Fruit fly (Drosophila melanogaster): ENCODE data around the gene comt.

comt gene

dm6 chrX:13275139-13275538, 16.3 kb downstream of the comt start (continued):
- TF ChIP-seq Dek (tag; optimal IDR thresholded peaks at IDR 0.05) = peak; percentile 2
- TF ChIP-seq Dref (GFP tag; IDR thresholded peaks at IDR 0.05) = no peak
- TF ChIP-seq Meics (GFP tag; optimal IDR thresholded peaks at IDR 0.05) = peak; percentile 67
- TF ChIP-seq CG6254 (GFP tag; optimal IDR thresholded peaks at IDR 0.05) = no peak
- TF ChIP-seq aop (GFP tag; IDR thresholded peaks at IDR 0.05) = no peak
- TF ChIP-seq YL-1 (GFP tag; optimal IDR thresholded peaks at IDR 0.05) = no peak
- no peak for TF ChIP-seq CG11247 (GFP tag; IDR thresholded peaks at IDR 0.05)
- no peak for TF ChIP-seq CG12942 (GFP tag; optimal IDR thresholded peaks at IDR 0.05)
- TF ChIP-seq kni (GFP tag; optimal IDR thresholded peaks at IDR 0.05) = no peak
- TF ChIP-seq CHES-1-like (GFP tag; optimal IDR thresholded peaks at IDR 0.05) = no peak
- TF ChIP-seq wdn (GFP tag; IDR thresholded peaks at IDR 0.05) = no peak
- no peak for TF ChIP-seq CG16863 (GFP tag; optimal IDR thresholded peaks at IDR 0.05)
- no peak for TF ChIP-seq Bgb (GFP tag; IDR thresholded peaks at IDR 0.05; ENCODE audit: partially characterized antibody)
- TF ChIP-seq Xrp1 (GFP tag; IDR thresholded peaks at IDR 0.05) = peak; percentile 37; the same call in 1 of the 2 replicates
- no peak for TF ChIP-seq NfI (GFP tag; optimal IDR thresholded peaks at IDR 0.05)
- TF ChIP-seq Drgx (GFP tag; IDR thresholded peaks at IDR 0.05) = peak; percentile 31; the same call in 1 of the 2 replicates
- no peak for TF ChIP-seq H15 (GFP tag; IDR thresholded peaks at IDR 0.05)
- TF ChIP-seq CG9932 (GFP tag; IDR thresholded peaks at IDR 0.05) = peak; percentile 54
- TF ChIP-seq crp (GFP tag; optimal IDR thresholded peaks at IDR 0.05) = no peak
- TF ChIP-seq dimm (GFP tag; IDR thresholded peaks at IDR 0.05) = no peak
- TF ChIP-seq CG16815 (GFP tag; optimal IDR thresholded peaks at IDR 0.05) = peak; percentile 32
- no peak for TF ChIP-seq Lhr (GFP tag; optimal IDR thresholded peaks at IDR 0.05)
- no peak for TF ChIP-seq klu (GFP tag; IDR thresholded peaks at IDR 0.05)
- no peak for TF ChIP-seq CG5953 (GFP tag; IDR thresholded peaks at IDR 0.05)
- TF ChIP-seq Eip74EF (GFP tag; optimal IDR thresholded peaks at IDR 0.05) = no peak
- peak; percentile 68 for TF ChIP-seq Ssrp (tag; optimal IDR thresholded peaks at IDR 0.05)
- TF ChIP-seq fd3F (GFP tag; optimal IDR thresholded peaks at IDR 0.05) = peak; percentile 20
- no peak for TF ChIP-seq CG7928 (GFP tag; optimal IDR thresholded peaks at IDR 0.05)
- no peak for TF ChIP-seq fd102C (GFP tag; optimal IDR thresholded peaks at IDR 0.05)
- no peak for TF ChIP-seq CG1233 (GFP tag; optimal IDR thresholded peaks at IDR 0.05)
- TF ChIP-seq slbo (GFP tag; IDR thresholded peaks at IDR 0.05) = peak; percentile 57
- TF ChIP-seq pfk (GFP tag; optimal IDR thresholded peaks at IDR 0.05) = no peak
- peak; percentile 31 for TF ChIP-seq CG17385 (GFP tag; optimal IDR thresholded peaks at IDR 0.05)
- peak in 1 of 2 experiments; percentile 4 for TF ChIP-seq Trl (optimal IDR thresholded peaks at IDR 0.05)
- no peak for TF ChIP-seq Trl (GFP tag; optimal IDR thresholded peaks at IDR 0.05)
- TF ChIP-seq Scr (GFP tag; IDR thresholded peaks at IDR 0.05; ENCODE audit: partially characterized antibody) = no peak
- TF ChIP-seq Usf (GFP tag; optimal IDR thresholded peaks at IDR 0.05) = peak; percentile 27
- TF ChIP-seq jing (GFP tag; optimal IDR thresholded peaks at IDR 0.05) = no peak
- TF ChIP-seq CG10979 (tag; optimal IDR thresholded peaks at IDR 0.05) = peak; percentile 64
- TF ChIP-seq Bdp1 (GFP tag; optimal IDR thresholded peaks at IDR 0.05) = no peak
- TF ChIP-seq CG31441 (GFP tag; IDR thresholded peaks at IDR 0.05) = peak; percentile 52; the same call in 1 of the 2 replicates
- TF ChIP-seq CG9609 (GFP tag; optimal IDR thresholded peaks at IDR 0.05) = no peak
- no peak for TF ChIP-seq CG17912 (GFP tag; optimal IDR thresholded peaks at IDR 0.05)
- no peak for TF ChIP-seq CG14667 (GFP tag; IDR thresholded peaks at IDR 0.05)
- TF ChIP-seq CoRest (tag; optimal IDR thresholded peaks at IDR 0.05) = peak; percentile 73
- TF ChIP-seq lola (GFP tag; optimal IDR thresholded peaks at IDR 0.05) = peak in 1 of 3 experiments; percentile 56
- no peak for TF ChIP-seq salm (tag; optimal IDR thresholded peaks at IDR 0.05)
- 0 out of 3 replicates have a peak, but pooled peaks have one; percentile 44 for TF ChIP-seq CG11695 (GFP tag; IDR thresholded peaks at IDR 0.05)
- no peak for TF ChIP-seq CG1647 (GFP tag; optimal IDR thresholded peaks at IDR 0.05)
- peak; percentile 37 for TF ChIP-seq CG3407 (GFP tag; optimal IDR thresholded peaks at IDR 0.05)
- peak; percentile 54 for TF ChIP-seq CG10543 (GFP tag; optimal IDR thresholded peaks at IDR 0.05)
